Worm (Caenorhabditis elegans): ENCODE results near the gene egl-44.

Gene egl-44

ce11 chrII:5899080-5899479 is 29.5 kb upstream of the egl-44 start (continued):
- no peak for TF ChIP-seq nhr-11 (tag; optimal IDR thresholded peaks at IDR 0.05)

ce11 chrII:5899865-5900486 is 28.6 kb upstream of the egl-44 start:
- peak; percentile 65 for TF ChIP-seq elt-2 (tag; optimal IDR thresholded peaks at IDR 0.05)
- TF ChIP-seq ztf-4 (tag; optimal IDR thresholded peaks at IDR 0.05), result no peak
- no peak for TF ChIP-seq mdl-1 (tag; optimal IDR thresholded peaks at IDR 0.05)

- peak; percentile 75 for TF ChIP-seq nfya-1 (tag; optimal IDR thresholded peaks at IDR 0.05; ENCODE audit: insufficient read depth)
- peak; percentile 5 for TF ChIP-seq lin-39 (tag; optimal IDR thresholded peaks at IDR 0.05)
- TF ChIP-seq ceh-82 (tag; optimal IDR thresholded peaks at IDR 0.05), result peak; percentile 23
- TF ChIP-seq pha-4 (tag; optimal IDR thresholded peaks at IDR 0.05), result peak; percentile 5
- peak; percentile 72 for TF ChIP-seq hmg-11 (tag; optimal IDR thresholded peaks at IDR 0.05)
- no peak for TF ChIP-seq elt-1 (tag; optimal IDR thresholded peaks at IDR 0.05)
- no peak for TF ChIP-seq nhr-25 (tag; optimal IDR thresholded peaks at IDR 0.05)
- peak; percentile 21 for TF ChIP-seq unc-62 (GFP tag; optimal IDR thresholded peaks at IDR 0.05)
- TF ChIP-seq fkh-2 (tag; optimal IDR thresholded peaks at IDR 0.05), result no peak
- peak; percentile 76 for TF ChIP-seq egl-5 (tag; optimal IDR thresholded peaks at IDR 0.05)
- TF ChIP-seq nhr-23 (tag; optimal IDR thresholded peaks at IDR 0.05), result peak; percentile 72
- peak; percentile 35 for TF ChIP-seq nhr-43 (tag; optimal IDR thresholded peaks at IDR 0.05; ENCODE audit: poor library complexity, severe bottlenecking)
- TF ChIP-seq tbx-2 (tag; optimal IDR thresholded peaks at IDR 0.05), result peak; percentile 62
- no peak for TF ChIP-seq sea-2 (GFP tag; optimal IDR thresholded peaks at IDR 0.05)
- peak; percentile 52 for TF ChIP-seq snpc-4 (tag; optimal IDR thresholded peaks at IDR 0.05)
- TF ChIP-seq lsy-12 (tag; optimal IDR thresholded peaks at IDR 0.05), result peak; percentile 38
- peak; percentile 28 for TF ChIP-seq elt-2 (tag; optimal IDR thresholded peaks at IDR 0.05)
- TF ChIP-seq nhr-28 (tag; optimal IDR thresholded peaks at IDR 0.05), result no peak
- TF ChIP-seq pqm-1 (tag; optimal IDR thresholded peaks at IDR 0.05), result peak; percentile 6
- TF ChIP-seq ama-1 (optimal IDR thresholded peaks at IDR 0.05), result peak; percentile 68
Measured at ce11 chrII:5901407-5902026, 27.1 kb upstream of the egl-44 start.

- TF ChIP-seq jun-1 (tag; optimal IDR thresholded peaks at IDR 0.05) (no peak), elt-2 (tag; optimal IDR thresholded peaks at IDR 0.05) (no peak), unc-39 (tag; optimal IDR thresholded peaks at IDR 0.05) (no peak), nhr-77 (tag; optimal IDR thresholded peaks at IDR 0.05) (no peak), ZK546.5 (tag; optimal IDR thresholded peaks at IDR 0.05) (no peak), ceh-9 (tag; optimal IDR thresholded peaks at IDR 0.05) (no peak), unc-62 (GFP tag; optimal IDR thresholded peaks at IDR 0.05) (no peak), nhr-67 (tag; optimal IDR thresholded peaks at IDR 0.05) (no peak), eor-1 (tag; optimal IDR thresholded peaks at IDR 0.05) (no peak), zag-1 (tag; optimal IDR thresholded peaks at IDR 0.05) (no peak), ztf-4 (tag; optimal IDR thresholded peaks at IDR 0.05) (no peak), elt-1 (tag; optimal IDR thresholded peaks at IDR 0.05) (no peak)
Measured at ce11 chrII:5902139-5902538, 26.5 kb upstream of the egl-44 start.

- TF ChIP-seq nfya-1 (tag; optimal IDR thresholded peaks at IDR 0.05; ENCODE audit: insufficient read depth) (no peak), ceh-16 (tag; optimal IDR thresholded peaks at IDR 0.05) (no peak), lin-15B (tag; optimal IDR thresholded peaks at IDR 0.05) (no peak), nhr-12 (tag; optimal IDR thresholded peaks at IDR 0.05) (no peak), zag-1 (tag; optimal IDR thresholded peaks at IDR 0.05) (no peak), hmg-11 (tag; optimal IDR thresholded peaks at IDR 0.05) (no peak), jun-1 (tag; optimal IDR thresholded peaks at IDR 0.05) (no peak), elt-1 (tag; optimal IDR thresholded peaks at IDR 0.05) (no peak), elt-2 (tag; optimal IDR thresholded peaks at IDR 0.05) (no peak), nhr-11 (tag; optimal IDR thresholded peaks at IDR 0.05) (no peak), ztf-11 (tag; optimal IDR thresholded peaks at IDR 0.05) (no peak), ama-1 (optimal IDR thresholded peaks at IDR 0.05) (no peak), fkh-2 (tag; optimal IDR thresholded peaks at IDR 0.05) (no peak), nhr-25 (tag; optimal IDR thresholded peaks at IDR 0.05) (no peak), unc-62 (GFP tag; optimal IDR thresholded peaks at IDR 0.05) (no peak)
Measured at ce11 chrII:5904252-5904651, 24.4 kb upstream of the egl-44 start, which contains the start of gene tsp-18. Gene tsp-18, plus strand, starts transcription at chrII:5904552.
